Worm (Caenorhabditis elegans): Measurements from ENCODE around the gene pigx-1.

pigx-1 gene

DNA sequence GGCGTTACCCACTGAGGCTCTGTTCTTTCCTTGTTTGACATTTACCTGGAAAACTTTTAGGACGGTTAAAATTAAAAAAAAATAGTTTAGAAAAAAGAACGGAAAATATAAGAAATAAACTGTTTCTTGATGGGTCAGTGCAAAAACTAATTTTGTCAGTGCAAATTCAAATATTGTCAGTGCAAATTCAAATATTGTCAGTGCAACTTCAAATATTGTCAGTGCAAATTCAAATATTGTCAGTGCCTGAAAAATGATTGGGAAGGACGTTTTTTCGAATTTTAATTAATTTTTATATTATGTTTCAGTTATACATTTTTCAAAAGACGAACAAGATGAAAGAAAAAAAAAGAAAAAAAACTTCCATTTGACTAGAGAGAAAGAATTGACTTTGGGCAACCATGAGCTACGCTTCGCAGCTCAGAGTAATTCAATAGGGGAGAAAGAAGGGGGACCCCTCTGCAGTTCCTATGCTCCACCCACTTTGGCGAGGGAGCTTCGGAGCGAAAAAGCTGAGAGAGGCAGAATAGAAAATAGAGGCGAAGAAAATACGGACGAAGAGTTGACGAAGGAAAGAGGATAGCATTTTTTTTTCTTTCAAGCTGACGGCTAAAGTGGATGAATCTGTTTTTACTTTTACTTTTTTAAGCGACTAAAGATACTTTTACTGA, 34.3 kb downstream of the pigx-1 start, which contains the start of gene unc-1 (continued):
- no peak for TF ChIP-seq grh-1 (GFP tag; IDR thresholded peaks at IDR 0.05)
- TF ChIP-seq dsc-1 (tag; optimal IDR thresholded peaks at IDR 0.05): peak; percentile 21
- TF ChIP-seq fkh-8 (tag; optimal IDR thresholded peaks at IDR 0.05): no peak
- no peak for TF ChIP-seq lin-35 (GFP tag; optimal IDR thresholded peaks at IDR 0.05)
- no peak for TF ChIP-seq ama-1 (optimal IDR thresholded peaks at IDR 0.05)
- TF ChIP-seq nhr-85 (tag): no peak
- TF ChIP-seq nhr-28 (tag; optimal IDR thresholded peaks at IDR 0.05): no peak
- TF ChIP-seq unc-86 (tag; optimal IDR thresholded peaks at IDR 0.05): peak; percentile 31
- TF ChIP-seq lin-15B (tag; optimal IDR thresholded peaks at IDR 0.05): no peak
- TF ChIP-seq nhr-71 (tag; optimal IDR thresholded peaks at IDR 0.05): peak; percentile 28
- TF ChIP-seq fkh-4 (tag; optimal IDR thresholded peaks at IDR 0.05; ENCODE audit: borderline replicate concordance): no peak
- no peak for TF ChIP-seq hlh-4 (tag; optimal IDR thresholded peaks at IDR 0.05)
- no peak for TF ChIP-seq Y116A8C.19 (tag; optimal IDR thresholded peaks at IDR 0.05; ENCODE audit: borderline replicate concordance)
- no peak for TF ChIP-seq aha-1 (tag; optimal IDR thresholded peaks at IDR 0.05)
- TF ChIP-seq ceh-8 (GFP tag; optimal IDR thresholded peaks at IDR 0.05): no peak
- no peak for TF ChIP-seq pqm-1 (tag; optimal IDR thresholded peaks at IDR 0.05)
- TF ChIP-seq ztf-4 (tag; optimal IDR thresholded peaks at IDR 0.05): no peak
- no peak for TF ChIP-seq irx-1 (tag; optimal IDR thresholded peaks at IDR 0.05)
- no peak for TF ChIP-seq elt-2 (tag; optimal IDR thresholded peaks at IDR 0.05)
- TF ChIP-seq alr-1 (tag; optimal IDR thresholded peaks at IDR 0.05; ENCODE audit: borderline replicate concordance): no peak
- TF ChIP-seq efl-3 (GFP tag; optimal IDR thresholded peaks at IDR 0.05): no peak
- no peak for TF ChIP-seq fos-1 (tag; optimal IDR thresholded peaks at IDR 0.05)
- peak; percentile 37 for TF ChIP-seq mep-1 (tag; optimal IDR thresholded peaks at IDR 0.05)
- TF ChIP-seq C34B4.2 (tag; optimal IDR thresholded peaks at IDR 0.05): no peak
- TF ChIP-seq C16A3.4 (tag; optimal IDR thresholded peaks at IDR 0.05): no peak
- no peak for TF ChIP-seq nhr-12 (tag; optimal IDR thresholded peaks at IDR 0.05)
- TF ChIP-seq mdl-1 (tag; optimal IDR thresholded peaks at IDR 0.05): no peak
- TF ChIP-seq ceh-82 (tag; optimal IDR thresholded peaks at IDR 0.05): peak in 1 of 3 experiments; percentile 55
- no peak for TF ChIP-seq elt-3 (tag; optimal IDR thresholded peaks at IDR 0.05)
- TF ChIP-seq mab-9 (GFP tag; IDR thresholded peaks at IDR 0.05): no peak
- TF ChIP-seq mef-2 (tag; optimal IDR thresholded peaks at IDR 0.05): no peak
- TF ChIP-seq efl-1 (optimal IDR thresholded peaks at IDR 0.05): no peak
- TF ChIP-seq efl-1 (GFP tag; optimal IDR thresholded peaks at IDR 0.05 in 1 of 2): no peak
- no peak for TF ChIP-seq nhr-84 (tag; optimal IDR thresholded peaks at IDR 0.05)
- TF ChIP-seq sptf-1 (tag; optimal IDR thresholded peaks at IDR 0.05): no peak
- TF ChIP-seq F16B12.6 (tag; optimal IDR thresholded peaks at IDR 0.05): no peak
- no peak for TF ChIP-seq egl-27 (tag; optimal IDR thresholded peaks at IDR 0.05)
- TF ChIP-seq nhr-11 (tag; optimal IDR thresholded peaks at IDR 0.05): no peak
- no peak for TF ChIP-seq sup-37 (GFP tag; optimal IDR thresholded peaks at IDR 0.05)
- TF ChIP-seq dpl-1 (GFP tag; optimal IDR thresholded peaks at IDR 0.05): no peak
- no peak for TF ChIP-seq zag-1 (tag; optimal IDR thresholded peaks at IDR 0.05)
- peak; percentile 36 for TF ChIP-seq fkh-10 (GFP tag; optimal IDR thresholded peaks at IDR 0.05)
- no peak for TF ChIP-seq tlp-1 (tag; optimal IDR thresholded peaks at IDR 0.05)
- no peak for TF ChIP-seq hlh-17 (GFP tag; optimal IDR thresholded peaks at IDR 0.05; ENCODE audit: borderline replicate concordance)
- peak; percentile 12 for TF ChIP-seq tbx-2 (tag; optimal IDR thresholded peaks at IDR 0.05)
- TF ChIP-seq lsy-2 (tag; optimal IDR thresholded peaks at IDR 0.05): peak; percentile 13 to 37
- no peak for TF ChIP-seq nhr-19 (GFP tag; conservative IDR thresholded peaks at IDR 0.05)
- peak; percentile 31 for TF ChIP-seq nhr-47 (tag; optimal IDR thresholded peaks at IDR 0.05)
- no peak for TF ChIP-seq vab-15 (tag; optimal IDR thresholded peaks at IDR 0.05)
- TF ChIP-seq nhr-20 (tag; optimal IDR thresholded peaks at IDR 0.05): no peak
- TF ChIP-seq nhr-76 (tag; optimal IDR thresholded peaks at IDR 0.05): no peak
- peak; percentile 17 for TF ChIP-seq skn-1 (tag; optimal IDR thresholded peaks at IDR 0.05)

All from whole organism, L1 larva.